Fruit fly (Drosophila melanogaster) S2 (cell line): ENCODE results near the gene Tengl2.

ENCODE experiments used
- CG8478 ChIP-seq: fragments of >200 bp; optimal IDR thresholded peaks from 2 replicates; lab custom pipeline; 2018
- CTCF ChIP-seq, 2 experiments: fragments of >200 bp; optimal IDR thresholded peaks; 2 replicates each; lab custom pipeline; 2018

DNA sequence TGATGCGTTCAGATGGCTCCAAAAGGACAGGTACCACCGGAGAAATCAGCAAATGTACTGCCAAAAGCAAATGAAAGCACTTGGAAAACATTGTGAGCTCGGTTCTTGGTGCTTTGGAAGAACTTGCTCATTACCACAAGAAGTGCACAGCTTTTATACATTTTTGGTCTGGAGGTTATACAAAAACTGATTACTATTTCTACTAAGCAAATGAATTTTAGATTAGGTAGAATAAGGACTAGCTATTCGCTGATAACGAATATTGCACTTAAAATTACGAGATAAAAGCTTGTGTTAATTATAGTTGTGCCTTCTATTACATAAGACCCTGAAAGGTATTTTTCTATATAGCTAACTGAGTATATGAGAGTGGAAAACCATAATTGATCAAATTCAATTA lies 15.8 kb upstream of the Tengl2 start, which contains the start of gene Send1:
- TF ChIP-seq CG8478 (lab: Kevin White, UChicago) = no peak
- no peak for TF ChIP-seq CTCF (optimal IDR thresholded peaks at IDR 0.05; lab: Kevin White, UChicago)
